Worm (Caenorhabditis elegans): ENCODE data around the gene R10D12.13.

DNA sequence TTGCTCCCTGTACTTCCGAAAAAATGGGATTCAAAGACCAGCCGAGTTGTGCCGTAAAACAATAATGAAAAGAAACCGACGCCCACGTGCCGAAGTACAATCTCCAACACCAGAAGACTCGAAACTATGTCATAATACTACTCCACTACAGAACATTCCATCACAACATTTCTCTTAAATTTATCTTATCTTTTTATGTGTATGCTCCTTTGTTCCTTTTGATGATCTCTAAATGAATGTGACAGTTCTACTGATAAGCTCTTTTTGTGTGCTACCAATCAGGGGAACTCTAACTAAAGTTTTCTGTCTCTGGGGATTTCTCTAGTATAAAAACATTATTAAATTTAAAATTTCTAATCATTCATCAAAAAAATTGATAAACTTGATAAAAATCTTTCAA, 24.6 kb downstream of the R10D12.13 start:
- TF ChIP-seq atf-7 (tag; optimal IDR thresholded peaks at IDR 0.05) (no peak), unc-130 (GFP tag; optimal IDR thresholded peaks at IDR 0.05) (no peak), rec-8 (tag; optimal IDR thresholded peaks at IDR 0.05) (no peak), B0019.2 (GFP tag; conservative IDR thresholded peaks at IDR 0.05) (no peak), ztf-25 (GFP tag; IDR thresholded peaks at IDR 0.05) (no peak), nfya-2 (GFP tag; IDR thresholded peaks at IDR 0.05) (no peak), madf-6 (GFP tag; IDR thresholded peaks at IDR 0.05) (peak; percentile 52), ztf-18 (tag; optimal IDR thresholded peaks at IDR 0.05) (no peak), B0261.1 (tag; optimal IDR thresholded peaks at IDR 0.05) (no peak)

All from whole organism, young adult.